Worm (Caenorhabditis elegans) whole organism, late embryonic: ENCODE measurements around the gene tomm-20.

Experiments
- C08G9.2 ChIP-seq: sonication (generic microtip); optimal IDR thresholded peaks from 2 replicates; lab custom pipeline; 2016; ENCODE audit warnings: mild to moderate bottlenecking, missing genetic modification characterization, moderate library complexity, missing compliant biosample characterization
- C38D4.7 ChIP-seq: fragments of 200-800 bp; sonication (Bioruptor generic); optimal IDR thresholded peaks from 2 replicates; lab custom pipeline; 2018; ENCODE audit warnings: mild to moderate bottlenecking, missing genetic modification characterization, moderate library complexity, missing compliant biosample characterization
- K09A11.1 ChIP-seq: sonication (generic microtip); optimal IDR thresholded peaks from 2 replicates; lab custom pipeline; 2017; ENCODE audit warnings: antibody characterized with exemption, mild to moderate bottlenecking, missing genetic modification characterization, missing compliant biosample characterization; ENCODE audit not compliant: insufficient read depth
- ama-1 ChIP-seq: fragments of 150-350 bp; optimal IDR thresholded peaks from 2 replicates; lab custom pipeline; 2014
- ceh-14 ChIP-seq: sonication (generic microtip); optimal IDR thresholded peaks from 2 replicates; lab custom pipeline; 2016; ENCODE audit warnings: missing genotype, missing genetic modification characterization, missing compliant biosample characterization
- ceh-2 ChIP-seq: sonication (generic microtip); optimal IDR thresholded peaks from 2 replicates; lab custom pipeline; 2016; ENCODE audit warnings: missing genotype, missing genetic modification characterization, missing compliant biosample characterization
- ceh-24 ChIP-seq: sonication (generic microtip); optimal IDR thresholded peaks from 2 replicates; lab custom pipeline; 2016; ENCODE audit warnings: mild to moderate bottlenecking, missing genetic modification characterization, missing compliant biosample characterization
- ceh-34 ChIP-seq: sonication (generic microtip); optimal IDR thresholded peaks from 2 replicates; lab custom pipeline; 2016; ENCODE audit warnings: mild to moderate bottlenecking, missing genetic modification characterization, missing compliant biosample characterization
- ceh-45 ChIP-seq: fragments of 200-800 bp; sonication (Bioruptor generic); IDR thresholded peaks from 2 replicates; pipeline ENCODE4 v1.3.6; 2022; ENCODE audit warnings: missing genetic modification reagents, missing genetic modification characterization, missing compliant biosample characterization
- elt-2 ChIP-seq: sonication (generic microtip); optimal IDR thresholded peaks from 2 replicates; lab custom pipeline; 2016; ENCODE audit warnings: missing genetic modification reagents, missing genetic modification characterization, missing compliant biosample characterization
- ets-4 ChIP-seq: sonication (generic microtip); optimal IDR thresholded peaks from 2 replicates; lab custom pipeline; 2016; ENCODE audit warnings: missing genetic modification characterization, missing compliant biosample characterization
- eyg-1 ChIP-seq: sonication (generic microtip); optimal IDR thresholded peaks from 2 replicates; lab custom pipeline; 2016; ENCODE audit warnings: missing genotype, missing genetic modification characterization, missing compliant biosample characterization
- fax-1 ChIP-seq: sonication (generic microtip); optimal IDR thresholded peaks from 2 replicates; lab custom pipeline; 2016; ENCODE audit warnings: missing genotype, missing genetic modification characterization, missing compliant biosample characterization
- fkh-10 ChIP-seq: fragments of 150-350 bp; optimal IDR thresholded peaks from 2 replicates; lab custom pipeline; 2014; ENCODE audit warnings: missing biosample characterization, missing genetic modification reagents, missing genetic modification characterization
- fkh-6 ChIP-seq: sonication (generic microtip); optimal IDR thresholded peaks from 2 replicates; lab custom pipeline; 2016; ENCODE audit warnings: missing genetic modification characterization, missing compliant biosample characterization
- gmeb-2 ChIP-seq: sonication (generic microtip); optimal IDR thresholded peaks from 2 replicates; lab custom pipeline; 2016; ENCODE audit warnings: missing genetic modification characterization, inconsistent platforms, missing compliant biosample characterization
- hlh-13 ChIP-seq: fragments of 200-800 bp; sonication (Bioruptor generic); optimal IDR thresholded peaks from 2 replicates; lab custom pipeline; 2018; ENCODE audit warnings: mild to moderate bottlenecking, missing genetic modification characterization, missing compliant biosample characterization
- hlh-15 ChIP-seq: sonication (generic microtip); optimal IDR thresholded peaks from 2 replicates; lab custom pipeline; 2016; ENCODE audit warnings: missing genetic modification characterization, missing compliant biosample characterization
- hlh-30 ChIP-seq: sonication (generic microtip); optimal IDR thresholded peaks from 2 replicates; lab custom pipeline; 2017; ENCODE audit warnings: antibody characterized with exemption, missing genetic modification characterization, missing compliant biosample characterization; ENCODE audit not compliant: insufficient read depth
- hlh-6 ChIP-seq: sonication (generic microtip); optimal IDR thresholded peaks from 2 replicates; lab custom pipeline; 2016; ENCODE audit warnings: missing genotype, missing genetic modification characterization, missing compliant biosample characterization
- hlh-8 ChIP-seq: sonication (generic microtip); optimal IDR thresholded peaks from 2 replicates; lab custom pipeline; 2016; ENCODE audit warnings: missing genotype, missing genetic modification characterization, missing compliant biosample characterization
- lim-6 ChIP-seq: sonication (generic microtip); optimal IDR thresholded peaks from 2 replicates; lab custom pipeline; 2016; ENCODE audit warnings: missing genetic modification characterization, missing compliant biosample characterization
- madf-2 ChIP-seq: sonication (generic microtip); optimal IDR thresholded peaks from 2 replicates; lab custom pipeline; 2017; ENCODE audit warnings: missing genetic modification characterization, missing compliant biosample characterization
- nfya-1 ChIP-seq: sonication (generic microtip); optimal IDR thresholded peaks from 2 replicates; lab custom pipeline; 2017; ENCODE audit warnings: missing genetic modification characterization, mild to moderate bottlenecking, missing compliant biosample characterization, antibody characterized with exemption, moderate library complexity
- nhr-11 ChIP-seq: fragments of 150-350 bp; optimal IDR thresholded peaks from 2 replicates; lab custom pipeline; 2014; ENCODE audit warnings: missing biosample characterization, missing genetic modification characterization
- nhr-232 ChIP-seq: sonication (generic microtip); optimal IDR thresholded peaks from 2 replicates; lab custom pipeline; 2016; ENCODE audit warnings: missing genetic modification characterization, missing compliant biosample characterization
- npax-4 ChIP-seq: sonication (generic microtip); optimal IDR thresholded peaks from 2 replicates; lab custom pipeline; 2016; ENCODE audit warnings: missing genetic modification characterization, missing compliant biosample characterization
- odd-2 ChIP-seq: sonication (generic microtip); optimal IDR thresholded peaks from 2 replicates; lab custom pipeline; 2017; ENCODE audit warnings: antibody characterized with exemption, mild to moderate bottlenecking, missing genetic modification characterization, missing compliant biosample characterization
- pha-2 ChIP-seq: sonication (generic microtip); optimal IDR thresholded peaks from 2 replicates; lab custom pipeline; 2017; ENCODE audit warnings: mild to moderate bottlenecking, missing genetic modification characterization, missing compliant biosample characterization
- pha-4 ChIP-seq: fragments of 150-350 bp; optimal IDR thresholded peaks from 2 replicates; lab custom pipeline; 2018; ENCODE audit warnings: missing biosample characterization, missing genetic modification reagents, missing genetic modification characterization
- pqm-1 ChIP-seq: sonication (generic microtip); optimal IDR thresholded peaks from 2 replicates; lab custom pipeline; 2016; ENCODE audit warnings: missing genetic modification characterization, missing compliant biosample characterization
- ref-2 ChIP-seq: sonication (generic microtip); optimal IDR thresholded peaks from 2 replicates; lab custom pipeline; 2016; ENCODE audit warnings: missing genetic modification characterization, missing compliant biosample characterization
- sdc-2 ChIP-seq: sonication (generic microtip); optimal IDR thresholded peaks from 2 replicates; lab custom pipeline; 2016; ENCODE audit warnings: missing genotype, missing genetic modification characterization, missing compliant biosample characterization
- sox-2 ChIP-seq: fragments of 200-800 bp; sonication (Bioruptor generic); IDR thresholded peaks from 2 replicates; pipeline ENCODE4 v1.3.6; 2022; ENCODE audit warnings: missing genetic modification reagents, missing genetic modification characterization, missing compliant biosample characterization
- sox-4 ChIP-seq: sonication (generic microtip); optimal IDR thresholded peaks from 2 replicates; lab custom pipeline; 2017; ENCODE audit warnings: mild to moderate bottlenecking, missing genetic modification characterization, inconsistent platforms, missing compliant biosample characterization
- syd-9 ChIP-seq: sonication (generic microtip); optimal IDR thresholded peaks from 2 replicates; lab custom pipeline; 2016; ENCODE audit warnings: mild to moderate bottlenecking, missing genetic modification characterization, moderate library complexity, missing compliant biosample characterization
- tbx-7 ChIP-seq: sonication (generic microtip); optimal IDR thresholded peaks from 2 replicates; lab custom pipeline; 2016; ENCODE audit warnings: missing genotype, missing genetic modification characterization, missing compliant biosample characterization
- unc-3 ChIP-seq, 2 experiments: fragments of 200-800 bp in 1 of 2; sonication (Bioruptor generic) in 1 of 2; sonication (generic microtip) in 1 of 2; conservative IDR thresholded peaks in 1 of 2; optimal IDR thresholded peaks in 1 of 2; 2 replicates each; pipeline versions ENCODE4 v1.3.6 to Lab custom; 2016 to 2022; ENCODE audit warnings: missing compliant biosample characterization in 2 of 2, missing genetic modification characterization in 2 of 2, missing genetic modification reagents in 1 of 2
- unc-42 ChIP-seq: sonication (generic microtip); optimal IDR thresholded peaks from 2 replicates; lab custom pipeline; 2016; ENCODE audit warnings: missing genotype, missing genetic modification characterization, missing compliant biosample characterization
- unc-55 ChIP-seq: sonication (generic microtip); optimal IDR thresholded peaks from 2 replicates; lab custom pipeline; 2017; ENCODE audit warnings: missing biosample characterization, missing genetic modification reagents, missing genetic modification characterization
- ztf-16 ChIP-seq: sonication (generic microtip); optimal IDR thresholded peaks from 2 replicates; lab custom pipeline; 2017; ENCODE audit warnings: missing genetic modification characterization, missing compliant biosample characterization

The tomm-20 gene

DNA sequence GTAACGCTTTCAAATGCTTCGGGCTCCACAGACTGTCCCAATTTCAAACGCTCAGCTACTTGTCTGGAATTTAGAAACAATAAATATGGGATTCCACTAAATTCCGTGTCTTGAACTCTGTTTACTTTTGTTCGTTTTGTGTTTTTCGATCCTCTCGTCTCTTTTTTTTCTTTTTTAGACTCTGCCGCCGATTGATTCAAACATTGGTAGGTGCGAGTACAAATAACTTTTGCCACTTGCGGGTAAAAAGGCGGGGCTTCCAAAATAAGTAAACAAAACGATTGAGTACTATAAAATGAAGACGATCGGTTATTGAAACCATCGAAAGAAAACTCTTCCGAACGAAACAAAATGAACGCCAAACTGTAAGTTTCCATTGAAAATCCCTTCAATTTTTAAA, 21.8 kb upstream of the tomm-20 start, which contains the start of gene fipr-2:
TSS of gene fipr-2 (plus strand) at position 245 of the 400 bp plus-strand sequence.
- TF ChIP-seq nfya-1 (tag; lab: Kevin White, UChicago) (no peak), nhr-232 (tag; lab: Kevin White, UChicago) (no peak), hlh-8 (tag; lab: Kevin White, UChicago) (no peak), unc-42 (tag; lab: Kevin White, UChicago) (no peak), pha-2 (tag; lab: Kevin White, UChicago) (no peak), ceh-14 (no peak), odd-2 (tag; lab: Kevin White, UChicago) (no peak), ama-1 (lab: Kevin White, UChicago) (no peak), sox-4 (tag; lab: Kevin White, UChicago) (no peak), C08G9.2 (tag; lab: Kevin White, UChicago) (no peak), fax-1 (no peak), madf-2 (tag; lab: Kevin White, UChicago) (no peak), fkh-6 (no peak), hlh-13 (GFP tag; lab: Kevin White, UChicago) (no peak), pqm-1 (tag; lab: Kevin White, UChicago) (no peak), ceh-2 (no peak), nhr-11 (tag; lab: Kevin White, UChicago) (no peak), hlh-30 (tag; lab: Kevin White, UChicago) (no peak), sdc-2 (no peak)

DNA sequence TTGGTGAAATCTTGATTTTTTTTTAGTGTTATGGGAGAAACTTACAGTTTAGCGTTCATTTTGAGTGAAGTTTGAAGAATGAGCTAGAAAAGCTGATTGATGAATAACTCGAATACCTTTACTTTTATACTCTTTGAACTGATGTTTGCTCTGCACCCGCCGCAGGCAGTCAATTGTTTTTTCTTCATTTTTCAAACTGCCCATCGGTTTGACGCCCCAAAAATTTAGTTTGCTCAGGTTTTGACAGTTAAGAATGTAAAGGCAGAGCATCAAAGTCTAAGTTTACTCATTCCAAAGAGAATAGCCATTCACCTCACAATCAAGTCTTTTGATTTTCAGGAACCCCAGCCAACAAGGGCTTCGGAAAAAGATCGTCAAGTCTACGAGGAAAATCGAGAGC, 18.4 kb upstream of the tomm-20 start, which contains the start of gene fipr-1:
TSS of gene fipr-1 (minus strand) at position 101 of the 400 bp plus-strand sequence.
- TF ChIP-seq ceh-34 (tag; lab: Kevin White, UChicago) (no peak), fkh-10 (no peak), lim-6 (tag; lab: Kevin White, UChicago) (no peak), unc-55 (GFP tag; lab: Kevin White, UChicago) (no peak), elt-2 (tag; lab: Kevin White, UChicago) (no peak), unc-3 (GFP tag; conservative IDR thresholded peaks at IDR 0.05; lab: Robert Waterston, UW) (no peak), unc-3 (tag; optimal IDR thresholded peaks at IDR 0.05; lab: Kevin White, UChicago) (no peak), hlh-8 (tag; lab: Kevin White, UChicago) (no peak), tbx-7 (tag; lab: Kevin White, UChicago) (no peak), ama-1 (lab: Kevin White, UChicago) (no peak), pqm-1 (tag; lab: Kevin White, UChicago) (no peak), ref-2 (tag; lab: Kevin White, UChicago) (no peak), hlh-13 (GFP tag; lab: Kevin White, UChicago) (no peak), K09A11.1 (tag; lab: Kevin White, UChicago) (no peak), npax-4 (tag; lab: Kevin White, UChicago) (no peak), eyg-1 (tag; lab: Kevin White, UChicago) (no peak), nhr-11 (tag; lab: Kevin White, UChicago) (no peak), ceh-24 (tag; lab: Kevin White, UChicago) (no peak), ceh-45 (GFP tag; lab: Robert Waterston, UW) (no peak)
- TF ChIP-seq, all 69 proteins: peak for 0

DNA sequence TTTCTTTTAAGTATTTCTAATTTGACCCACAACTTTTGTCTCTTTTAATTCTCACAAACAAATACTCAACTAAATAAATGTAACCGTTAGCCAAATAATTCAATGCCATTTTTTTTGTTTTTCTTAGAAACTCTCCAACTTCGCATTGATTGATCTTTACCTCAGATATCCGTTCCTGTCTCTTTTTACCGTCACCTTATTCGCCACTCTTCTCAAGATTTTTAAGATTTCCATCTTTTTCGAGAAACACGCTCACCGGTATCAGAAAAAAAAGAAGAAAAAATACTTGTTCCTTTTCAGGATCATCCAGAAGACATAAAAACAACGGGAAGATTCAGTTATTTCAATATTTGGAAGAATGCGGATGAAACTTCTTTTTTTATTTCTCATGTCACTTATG, 15.1 kb upstream of the tomm-20 start, which contains the start of gene F23H12.5:
TSS of gene F23H12.5 (plus strand) at position 301 of the 400 bp plus-strand sequence.
- TF ChIP-seq elt-2 (tag; lab: Kevin White, UChicago): no peak
- no peak for TF ChIP-seq syd-9
- no peak for TF ChIP-seq ets-4 (tag; lab: Kevin White, UChicago)
- no peak for TF ChIP-seq odd-2 (tag; lab: Kevin White, UChicago)
- no peak for TF ChIP-seq tbx-7 (tag; lab: Kevin White, UChicago)
- no peak for TF ChIP-seq C08G9.2 (tag; lab: Kevin White, UChicago)
- no peak for TF ChIP-seq nhr-11 (tag; lab: Kevin White, UChicago)
- no peak for TF ChIP-seq C38D4.7 (GFP tag; lab: Kevin White, UChicago)
- no peak for TF ChIP-seq hlh-15
- no peak for TF ChIP-seq eyg-1 (tag; lab: Kevin White, UChicago)
- TF ChIP-seq unc-42 (tag; lab: Kevin White, UChicago): no peak
- no peak for TF ChIP-seq pha-4
- no peak for TF ChIP-seq hlh-8 (tag; lab: Kevin White, UChicago)
- TF ChIP-seq ceh-14: no peak
- no peak for TF ChIP-seq ztf-16 (tag; lab: Kevin White, UChicago)
- TF ChIP-seq pqm-1 (tag; lab: Kevin White, UChicago): no peak
- no peak for TF ChIP-seq hlh-6 (tag; lab: Kevin White, UChicago)
- no peak for TF ChIP-seq ceh-24 (tag; lab: Kevin White, UChicago)
- TF ChIP-seq gmeb-2 (tag; lab: Kevin White, UChicago): no peak
- no peak for TF ChIP-seq sox-2
